Worm (Caenorhabditis elegans) whole organism, L1 larva: ENCODE measurements around the gene mrpl-37.
A peak's percentile ranks its signal among the peaks of the same experiment; 100 is the strongest.

Experiments used
- C04F5.9 ChIP-seq: sonication (generic microtip); optimal IDR thresholded peaks from 2 replicates; lab custom pipeline; 2016; ENCODE audit warnings: missing genetic modification characterization, missing compliant biosample characterization
- C16A3.4 ChIP-seq: fragments of 150-350 bp; optimal IDR thresholded peaks from 2 replicates; lab custom pipeline; 2014; ENCODE audit warnings: missing biosample characterization, missing genetic modification characterization
- F16B12.6 ChIP-seq: fragments of 150-350 bp; optimal IDR thresholded peaks from 2 replicates; lab custom pipeline; 2014; ENCODE audit warnings: missing biosample characterization, missing genetic modification characterization
- aha-1 ChIP-seq: fragments of 150-350 bp; optimal IDR thresholded peaks from 2 replicates; lab custom pipeline; 2014; ENCODE audit warnings: missing biosample characterization, missing genetic modification characterization
- alr-1 ChIP-seq: fragments of 200-800 bp; sonication (Bioruptor generic); optimal IDR thresholded peaks from 2 replicates; lab custom pipeline; 2018; ENCODE audit warnings: borderline replicate concordance, mild to moderate bottlenecking, missing genetic modification characterization, missing compliant biosample characterization
- ceh-63 ChIP-seq: fragments of 200-800 bp; sonication (Bioruptor generic); optimal IDR thresholded peaks from 2 replicates; lab custom pipeline; 2018; ENCODE audit warnings: mild to moderate bottlenecking, missing genetic modification characterization, missing compliant biosample characterization
- ceh-82 ChIP-seq, 3 experiments: fragments of 150-350 bp in 1 of 3; sonication (generic microtip) in 2 of 3; optimal IDR thresholded peaks; 2 replicates each; lab custom pipeline; 2014 to 2017; ENCODE audit warnings: missing biosample characterization in 3 of 3, missing genetic modification characterization in 3 of 3
- ceh-88 ChIP-seq: fragments of 200-800 bp; sonication (Bioruptor generic); IDR thresholded peaks from 2 replicates; pipeline ENCODE4 v1.3.6; 2022; ENCODE audit warnings: missing genetic modification characterization, missing compliant biosample characterization
- ceh-90 ChIP-seq: sonication (generic microtip); optimal IDR thresholded peaks from 2 replicates; lab custom pipeline; 2016; ENCODE audit warnings: missing genetic modification characterization, missing compliant biosample characterization
- ces-1 ChIP-seq: fragments of 150-350 bp; optimal IDR thresholded peaks from 2 replicates; lab custom pipeline; 2014; ENCODE audit warnings: missing biosample characterization, missing genetic modification reagents, missing genetic modification characterization
- dpl-1 ChIP-seq, 3 experiments: fragments of 150-350 bp in 2 of 3; sonication (generic microtip) in 1 of 3; optimal IDR thresholded peaks; 2 replicates each; lab custom pipeline; 2014 to 2017; ENCODE audit warnings: missing biosample characterization in 3 of 3, missing genetic modification characterization in 3 of 3, missing genetic modification reagents in 3 of 3
- efl-1 ChIP-seq, 4 experiments: fragments of 150-350 bp; optimal IDR thresholded peaks in 3 of 4; peaks in 1 of 4; 1 replicate in 1 of 4; 2 replicates in 3 of 4; lab custom pipeline; 2014; ENCODE audit warnings: missing biosample characterization in 2 of 4, missing genetic modification characterization in 2 of 4, missing genetic modification reagents in 2 of 4
- efl-3 ChIP-seq: fragments of 200-800 bp; sonication (Bioruptor generic); optimal IDR thresholded peaks from 2 replicates; lab custom pipeline; 2018; ENCODE audit warnings: mild to moderate bottlenecking, missing genetic modification characterization, missing compliant biosample characterization
- egl-13 ChIP-seq: sonication (generic microtip); optimal IDR thresholded peaks from 2 replicates; lab custom pipeline; 2016; ENCODE audit warnings: missing genotype, missing genetic modification reagents, missing genetic modification characterization, missing compliant biosample characterization
- egl-27 ChIP-seq, 2 experiments: fragments of 150-350 bp in 1 of 2; sonication (generic microtip); optimal IDR thresholded peaks; 3 replicates each; lab custom pipeline; 2017 to 2018; ENCODE audit warnings: missing biosample characterization in 2 of 2, missing genetic modification characterization in 2 of 2, missing genetic modification reagents in 2 of 2
- elt-2 ChIP-seq: sonication (generic microtip); optimal IDR thresholded peaks from 2 replicates; lab custom pipeline; 2016; ENCODE audit warnings: missing genetic modification characterization, mild to moderate bottlenecking, inconsistent platforms, missing compliant biosample characterization, missing genetic modification reagents
- elt-3 ChIP-seq, 6 experiments: fragments of 150-350 bp in 1 of 6; sonication (generic microtip); optimal IDR thresholded peaks; 2 replicates each; lab custom pipeline; 2017 to 2018; ENCODE audit warnings: missing biosample characterization in 6 of 6, missing genetic modification characterization in 6 of 6, inconsistent platforms in 1 of 6
- fkh-10 ChIP-seq: sonication (generic microtip); optimal IDR thresholded peaks from 2 replicates; lab custom pipeline; 2017; ENCODE audit warnings: missing biosample characterization, missing genetic modification reagents, missing genetic modification characterization
- fkh-8 ChIP-seq: sonication (generic microtip); optimal IDR thresholded peaks from 2 replicates; lab custom pipeline; 2016; ENCODE audit warnings: mild to moderate bottlenecking, missing genetic modification characterization, missing compliant biosample characterization
- fos-1 ChIP-seq: fragments of 150-350 bp; optimal IDR thresholded peaks from 2 replicates; lab custom pipeline; 2014; ENCODE audit warnings: missing biosample characterization, missing genetic modification characterization
- hlh-17 ChIP-seq: fragments of 200-800 bp; sonication (Bioruptor generic); optimal IDR thresholded peaks from 2 replicates; lab custom pipeline; 2018; ENCODE audit warnings: missing genetic modification characterization, mild to moderate bottlenecking, missing compliant biosample characterization, moderate library complexity, borderline replicate concordance
- hlh-4 ChIP-seq: sonication (generic microtip); optimal IDR thresholded peaks from 2 replicates; lab custom pipeline; 2016; ENCODE audit warnings: mild to moderate bottlenecking, missing genetic modification characterization, missing compliant biosample characterization
- irx-1 ChIP-seq: sonication (generic microtip); optimal IDR thresholded peaks from 2 replicates; lab custom pipeline; 2016; ENCODE audit warnings: missing genetic modification characterization, missing compliant biosample characterization
- isw-1 ChIP-seq: fragments of 200-800 bp; sonication (Bioruptor generic); IDR thresholded peaks from 2 replicates; pipeline ENCODE4 v1.3.6; 2022; ENCODE audit warnings: missing genetic modification characterization, missing compliant biosample characterization
- jun-1 ChIP-seq: fragments of 150-350 bp; optimal IDR thresholded peaks from 2 replicates; lab custom pipeline; 2014; ENCODE audit warnings: missing biosample characterization, missing genetic modification reagents, missing genetic modification characterization
- lin-14 ChIP-seq: fragments of 200-800 bp; sonication (Bioruptor generic); optimal IDR thresholded peaks from 2 replicates; lab custom pipeline; 2018; ENCODE audit warnings: mild to moderate bottlenecking, missing genetic modification characterization, moderate library complexity, missing compliant biosample characterization
- lin-15B ChIP-seq: fragments of 150-350 bp; sonication (generic microtip); optimal IDR thresholded peaks from 3 replicates; lab custom pipeline; 2014; ENCODE audit warnings: missing biosample characterization, missing genetic modification characterization
- lsy-2 ChIP-seq, 2 experiments: fragments of 150-350 bp; optimal IDR thresholded peaks; 2 replicates each; lab custom pipeline; 2014; ENCODE audit warnings: missing biosample characterization in 2 of 2, missing genetic modification characterization in 2 of 2
- mab-9 ChIP-seq: fragments of 200-800 bp; sonication (Bioruptor generic); IDR thresholded peaks from 2 replicates; pipeline ENCODE4 v1.3.6; 2022; ENCODE audit warnings: missing genetic modification reagents, missing genetic modification characterization, missing compliant biosample characterization
- mdl-1 ChIP-seq, 2 experiments: fragments of 150-350 bp; optimal IDR thresholded peaks; 2 replicates each; lab custom pipeline; 2014 to 2017; ENCODE audit warnings: missing biosample characterization in 2 of 2, missing genetic modification characterization in 2 of 2, inconsistent platforms in 1 of 2
- mef-2 ChIP-seq: fragments of 150-350 bp; optimal IDR thresholded peaks from 2 replicates; lab custom pipeline; 2014; ENCODE audit warnings: missing biosample characterization, missing genetic modification characterization
- mep-1 ChIP-seq: fragments of 150-350 bp; optimal IDR thresholded peaks from 2 replicates; lab custom pipeline; 2014; ENCODE audit warnings: missing biosample characterization, missing genetic modification characterization
- nhr-11 ChIP-seq: fragments of 150-350 bp; optimal IDR thresholded peaks from 2 replicates; lab custom pipeline; 2014; ENCODE audit warnings: missing biosample characterization, missing genetic modification characterization
- nhr-12 ChIP-seq: sonication (generic microtip); optimal IDR thresholded peaks from 2 replicates; lab custom pipeline; 2017; ENCODE audit warnings: missing biosample characterization, missing genetic modification characterization
- nhr-19 ChIP-seq: fragments of 200-800 bp; sonication (Bioruptor generic); conservative IDR thresholded peaks from 2 replicates; pipeline ENCODE4 v1.3.6; 2022; ENCODE audit warnings: missing genetic modification characterization, missing compliant biosample characterization
- nhr-237 ChIP-seq: fragments of 150-350 bp; optimal IDR thresholded peaks from 2 replicates; lab custom pipeline; 2014; ENCODE audit warnings: missing biosample characterization, missing genetic modification characterization
- nhr-71 ChIP-seq: sonication (generic microtip); optimal IDR thresholded peaks from 2 replicates; lab custom pipeline; 2016; ENCODE audit warnings: mild to moderate bottlenecking, missing genetic modification characterization, moderate library complexity, missing compliant biosample characterization
- nhr-76 ChIP-seq: sonication (generic microtip); optimal IDR thresholded peaks from 2 replicates; lab custom pipeline; 2017; ENCODE audit warnings: missing biosample characterization, missing genetic modification characterization
- nhr-85 ChIP-seq: sonication (generic microtip); peaks from one replicate; lab custom pipeline; 2016; ENCODE audit warnings: missing genetic modification characterization, inconsistent platforms, missing compliant biosample characterization
- pax-3 ChIP-seq: fragments of 200-800 bp; sonication (Bioruptor generic); optimal IDR thresholded peaks from 2 replicates; lab custom pipeline; 2018; ENCODE audit warnings: mild to moderate bottlenecking, missing genetic modification characterization, moderate library complexity, missing compliant biosample characterization
- snpc-4 ChIP-seq: fragments of 150-350 bp; optimal IDR thresholded peaks from 2 replicates; lab custom pipeline; 2014; ENCODE audit warnings: missing biosample characterization, missing genetic modification characterization
- snu-23 ChIP-seq: sonication (generic microtip); optimal IDR thresholded peaks from 2 replicates; lab custom pipeline; 2016; ENCODE audit warnings: missing genetic modification characterization, missing compliant biosample characterization
- sox-4 ChIP-seq: sonication (generic microtip); optimal IDR thresholded peaks from 2 replicates; lab custom pipeline; 2016; ENCODE audit warnings: missing genetic modification characterization, missing compliant biosample characterization
- sup-37 ChIP-seq: fragments of 200-800 bp; sonication (Bioruptor generic); optimal IDR thresholded peaks from 2 replicates; lab custom pipeline; 2018; ENCODE audit warnings: mild to moderate bottlenecking, missing genetic modification characterization, missing compliant biosample characterization
- swsn-7 ChIP-seq: sonication (generic microtip); optimal IDR thresholded peaks from 2 replicates; lab custom pipeline; 2016; ENCODE audit warnings: missing genetic modification characterization, missing compliant biosample characterization
- tbx-2 ChIP-seq: sonication (generic microtip); optimal IDR thresholded peaks from 2 replicates; lab custom pipeline; 2016; ENCODE audit warnings: missing genetic modification characterization, missing compliant biosample characterization
- unc-62 ChIP-seq: fragments of 150-350 bp; optimal IDR thresholded peaks from 2 replicates; lab custom pipeline; 2014; ENCODE audit warnings: missing biosample characterization, missing genetic modification reagents, missing genetic modification characterization
- unc-98 ChIP-seq: fragments of 200-800 bp; sonication (Bioruptor generic); IDR thresholded peaks from 2 replicates; pipeline ENCODE4 v1.3.6; 2022; ENCODE audit warnings: missing genetic modification characterization, missing compliant biosample characterization
- vab-15 ChIP-seq: sonication (generic microtip); optimal IDR thresholded peaks from 2 replicates; lab custom pipeline; 2017; ENCODE audit warnings: missing genotype, mild to moderate bottlenecking, missing genetic modification characterization, missing compliant biosample characterization
- xbp-1 ChIP-seq: sonication (generic microtip); optimal IDR thresholded peaks from 2 replicates; lab custom pipeline; 2016; ENCODE audit warnings: missing genetic modification characterization, missing compliant biosample characterization
- zag-1 ChIP-seq: fragments of 150-350 bp; optimal IDR thresholded peaks from 2 replicates; lab custom pipeline; 2014; ENCODE audit warnings: missing biosample characterization, missing genetic modification characterization
- zip-4 ChIP-seq: fragments of 200-800 bp; sonication (Bioruptor generic); optimal IDR thresholded peaks from 2 replicates; lab custom pipeline; 2018; ENCODE audit warnings: mild to moderate bottlenecking, missing genetic modification characterization, moderate library complexity, missing compliant biosample characterization
- ztf-11 ChIP-seq, 2 experiments: sonication (generic microtip); optimal IDR thresholded peaks; 2 replicates each; lab custom pipeline; 2016 to 2017; ENCODE audit warnings: missing genetic modification characterization in 2 of 2, missing biosample characterization in 1 of 2, missing compliant biosample characterization in 1 of 2

mrpl-37 gene

ce11 chrII:13609655-13610054 lies 34.8 kb upstream of the mrpl-37 start, which contains the start of gene gst-20:
Gene gst-20, minus strand, starts transcription at chrII:13609824.
- TF ChIP-seq zag-1 (no peak), irx-1 (tag; lab: Kevin White, UChicago) (no peak), ceh-82 (tag; optimal IDR thresholded peaks at IDR 0.05; lab: Kevin White, UChicago) (peak in 2 of 3 experiments; percentile 7 to 18), ceh-90 (tag; lab: Kevin White, UChicago) (no peak), pax-3 (no peak), unc-62 (GFP tag; lab: Kevin White, UChicago) (no peak), snpc-4 (tag; lab: Kevin White, UChicago) (peak; percentile 20), snu-23 (peak; percentile 63), nhr-12 (tag; lab: Kevin White, UChicago) (no peak), elt-3 (tag; optimal IDR thresholded peaks at IDR 0.05; lab: Kevin White, UChicago) (peak in 5 of 6 experiments; percentile 39 to 78 (median 60)), nhr-11 (tag; lab: Kevin White, UChicago) (no peak), nhr-71 (peak; percentile 72), lin-14 (GFP tag; lab: Kevin White, UChicago) (peak; percentile 90), dpl-1 (GFP tag; optimal IDR thresholded peaks at IDR 0.05; lab: Kevin White, UChicago) (peak in 2 of 3 experiments; percentile 11 to 14), unc-98 (no peak), alr-1 (tag; lab: Kevin White, UChicago) (no peak), efl-3 (GFP tag; lab: Kevin White, UChicago) (no peak), nhr-76 (no peak), hlh-17 (GFP tag; lab: Kevin White, UChicago) (no peak), ceh-88 (GFP tag; lab: Robert Waterston, UW) (no peak), efl-1 (optimal IDR thresholded peaks at IDR 0.05; lab: Kevin White, UChicago) (peak; percentile 3 to 23), efl-1 (GFP tag; optimal IDR thresholded peaks at IDR 0.05 in 1 of 2; lab: Kevin White, UChicago) (peak in 1 of 2 experiments; percentile 90), ceh-63 (GFP tag; lab: Kevin White, UChicago) (no peak), mdl-1 (tag; optimal IDR thresholded peaks at IDR 0.05; lab: Kevin White, UChicago) (peak; percentile 35 to 92), sup-37 (GFP tag; lab: Kevin White, UChicago) (no peak), mef-2 (no peak), hlh-4 (tag; lab: Kevin White, UChicago) (no peak), F16B12.6 (tag; lab: Kevin White, UChicago) (no peak), fkh-10 (GFP tag; lab: Kevin White, UChicago) (no peak), xbp-1 (tag; lab: Kevin White, UChicago) (peak; percentile 30), vab-15 (tag; lab: Kevin White, UChicago) (no peak), nhr-19 (GFP tag; lab: Robert Waterston, UW) (peak; percentile 19; the same call in 1 of the 2 replicates), isw-1 (no peak), lsy-2 (tag; optimal IDR thresholded peaks at IDR 0.05; lab: Kevin White, UChicago) (peak; percentile 18 to 26), nhr-237 (tag; lab: Kevin White, UChicago) (no peak), ztf-11 (tag; optimal IDR thresholded peaks at IDR 0.05; lab: Kevin White, UChicago) (no peak), egl-13 (tag; lab: Kevin White, UChicago) (no peak), sox-4 (tag; lab: Kevin White, UChicago) (no peak), mep-1 (peak; percentile 57), swsn-7 (peak; percentile 12), egl-27 (tag; optimal IDR thresholded peaks at IDR 0.05; lab: Kevin White, UChicago) (no peak), mab-9 (no peak), jun-1 (tag; lab: Kevin White, UChicago) (no peak), lin-15B (tag; lab: Kevin White, UChicago) (no peak), tbx-2 (tag; lab: Kevin White, UChicago) (peak; percentile 66), ces-1 (GFP tag; lab: Kevin White, UChicago) (no peak), fos-1 (tag; lab: Kevin White, UChicago) (no peak), aha-1 (tag; lab: Kevin White, UChicago) (no peak), C04F5.9 (no peak), C16A3.4 (tag; lab: Kevin White, UChicago) (no peak), nhr-85 (peak; percentile 89), elt-2 (tag; lab: Kevin White, UChicago) (peak; percentile 9), fkh-8 (tag; lab: Kevin White, UChicago) (no peak), zip-4 (GFP tag; lab: Kevin White, UChicago) (no peak)
